Worm (Caenorhabditis elegans) whole organism, L3 larva: ENCODE data around the gene Y67D8C.6.

ENCODE experiments used
- ZK546.5 ChIP-seq: sonication (generic microtip); optimal IDR thresholded peaks from 2 replicates; lab custom pipeline; 2017; ENCODE audit warnings: missing biosample characterization, missing genetic modification characterization
- aly-2 ChIP-seq: fragments of 150-350 bp; optimal IDR thresholded peaks from 2 replicates; lab custom pipeline; 2014; ENCODE audit warnings: missing biosample characterization, missing genetic modification characterization
- ama-1 ChIP-seq: fragments of 150-350 bp; optimal IDR thresholded peaks from 2 replicates; lab custom pipeline; 2018
- ceh-28 ChIP-seq: fragments of 150-350 bp; optimal IDR thresholded peaks from 2 replicates; lab custom pipeline; 2014; ENCODE audit warnings: missing biosample characterization, missing genetic modification reagents, missing genetic modification characterization
- ceh-82 ChIP-seq: fragments of 150-350 bp; optimal IDR thresholded peaks from 2 replicates; lab custom pipeline; 2014; ENCODE audit warnings: missing biosample characterization, missing genetic modification characterization
- ceh-9 ChIP-seq: sonication (generic microtip); optimal IDR thresholded peaks from 2 replicates; lab custom pipeline; 2018; ENCODE audit warnings: missing biosample characterization, missing genetic modification characterization
- daf-12 ChIP-seq: fragments of 150-350 bp; optimal IDR thresholded peaks from 2 replicates; lab custom pipeline; 2014; ENCODE audit warnings: missing biosample characterization, missing genetic modification reagents, missing genetic modification characterization
- egl-5 ChIP-seq: fragments of 150-350 bp; optimal IDR thresholded peaks from 2 replicates; lab custom pipeline; 2017; ENCODE audit warnings: missing biosample characterization, missing genetic modification reagents, missing genetic modification characterization, inconsistent platforms
- elt-1 ChIP-seq: fragments of 150-350 bp; optimal IDR thresholded peaks from 2 replicates; lab custom pipeline; 2014; ENCODE audit warnings: missing biosample characterization, missing genetic modification characterization
- elt-2 ChIP-seq: sonication (generic microtip); optimal IDR thresholded peaks from 2 replicates; lab custom pipeline; 2016; ENCODE audit warnings: missing genetic modification reagents, mild to moderate bottlenecking, missing genetic modification characterization, missing compliant biosample characterization
- fkh-10 ChIP-seq: sonication (generic microtip); optimal IDR thresholded peaks from 2 replicates; lab custom pipeline; 2017; ENCODE audit warnings: missing biosample characterization, missing genetic modification reagents, missing genetic modification characterization
- fkh-2 ChIP-seq: fragments of 150-350 bp; optimal IDR thresholded peaks from 2 replicates; lab custom pipeline; 2014; ENCODE audit warnings: missing biosample characterization, missing genetic modification reagents, missing genetic modification characterization
- fos-1 ChIP-seq: fragments of 150-350 bp; optimal IDR thresholded peaks from 2 replicates; lab custom pipeline; 2014; ENCODE audit warnings: missing biosample characterization, missing genetic modification characterization
- jun-1 ChIP-seq: fragments of 150-350 bp; optimal IDR thresholded peaks from 2 replicates; lab custom pipeline; 2014; ENCODE audit warnings: missing biosample characterization, missing genetic modification reagents, missing genetic modification characterization
- lin-15B ChIP-seq: fragments of 150-350 bp; optimal IDR thresholded peaks from 2 replicates; lab custom pipeline; 2014; ENCODE audit warnings: missing biosample characterization, missing genetic modification characterization
- lin-39 ChIP-seq: fragments of 150-350 bp; optimal IDR thresholded peaks from 2 replicates; lab custom pipeline; 2018; ENCODE audit warnings: missing biosample characterization, missing genetic modification reagents, missing genetic modification characterization
- mml-1 ChIP-seq: fragments of 150-350 bp; sonication (generic microtip); optimal IDR thresholded peaks from 3 replicates; lab custom pipeline; 2014; ENCODE audit warnings: missing biosample characterization, missing genetic modification characterization
- nfya-1 ChIP-seq: sonication (generic microtip); optimal IDR thresholded peaks from 2 replicates; lab custom pipeline; 2017; ENCODE audit warnings: missing genetic modification characterization, mild to moderate bottlenecking, missing compliant biosample characterization, antibody characterized with exemption, moderate library complexity; ENCODE audit not compliant: insufficient read depth
- nhr-11 ChIP-seq: fragments of 150-350 bp; optimal IDR thresholded peaks from 2 replicates; lab custom pipeline; 2014; ENCODE audit warnings: missing biosample characterization, missing genetic modification characterization
- nhr-12 ChIP-seq: fragments of 150-350 bp; optimal IDR thresholded peaks from 2 replicates; lab custom pipeline; 2014; ENCODE audit warnings: missing biosample characterization, missing genetic modification characterization
- nhr-23 ChIP-seq: fragments of 150-350 bp; optimal IDR thresholded peaks from 2 replicates; lab custom pipeline; 2014; ENCODE audit warnings: missing biosample characterization, missing genetic modification reagents, missing genetic modification characterization
- nhr-237 ChIP-seq: fragments of 150-350 bp; optimal IDR thresholded peaks from 2 replicates; lab custom pipeline; 2014; ENCODE audit warnings: missing biosample characterization, missing genetic modification characterization
- nhr-25 ChIP-seq: sonication (generic microtip); optimal IDR thresholded peaks from 2 replicates; lab custom pipeline; 2017; ENCODE audit warnings: missing biosample characterization, missing genetic modification characterization
- nhr-28 ChIP-seq: fragments of 150-350 bp; optimal IDR thresholded peaks from 2 replicates; lab custom pipeline; 2014; ENCODE audit warnings: missing biosample characterization, missing genetic modification characterization
- nhr-67 ChIP-seq: fragments of 150-350 bp; optimal IDR thresholded peaks from 2 replicates; lab custom pipeline; 2014; ENCODE audit warnings: missing biosample characterization, missing genetic modification characterization
- nhr-76 ChIP-seq: fragments of 150-350 bp; sonication (generic microtip); optimal IDR thresholded peaks from 5 replicates; lab custom pipeline; 2014; ENCODE audit warnings: missing biosample characterization, missing genetic modification characterization
- nhr-77 ChIP-seq: fragments of 150-350 bp; optimal IDR thresholded peaks from 2 replicates; lab custom pipeline; 2014; ENCODE audit warnings: missing biosample characterization, missing genetic modification characterization
- pqm-1 ChIP-seq: fragments of 150-350 bp; optimal IDR thresholded peaks from 2 replicates; lab custom pipeline; 2017; ENCODE audit warnings: missing biosample characterization, missing genetic modification characterization, inconsistent platforms
- skn-1 ChIP-seq: fragments of 150-350 bp; optimal IDR thresholded peaks from 2 replicates; lab custom pipeline; 2014; ENCODE audit warnings: missing biosample characterization, missing genetic modification characterization
- unc-62 ChIP-seq: fragments of 150-350 bp; sonication (generic microtip); optimal IDR thresholded peaks from 4 replicates; lab custom pipeline; 2014; ENCODE audit warnings: missing biosample characterization, missing genetic modification reagents, missing genetic modification characterization
- zag-1 ChIP-seq: fragments of 150-350 bp; optimal IDR thresholded peaks from 2 replicates; lab custom pipeline; 2014; ENCODE audit warnings: missing biosample characterization, missing genetic modification characterization
- ztf-11 ChIP-seq: fragments of 150-350 bp; optimal IDR thresholded peaks from 2 replicates; lab custom pipeline; 2014; ENCODE audit warnings: missing biosample characterization, missing genetic modification characterization
- ztf-4 ChIP-seq: fragments of 150-350 bp; optimal IDR thresholded peaks from 2 replicates; lab custom pipeline; 2014; ENCODE audit warnings: missing biosample characterization, missing genetic modification characterization

Gene Y67D8C.6

ce11 chrIV:3025874-3026609 is 37.1 kb downstream of the Y67D8C.6 start:
- TF ChIP-seq nhr-11 (tag; lab: Kevin White, UChicago) (peak; percentile 44), egl-5 (tag; lab: Kevin White, UChicago) (peak; percentile 22), jun-1 (tag; lab: Kevin White, UChicago) (no peak), lin-15B (tag; lab: Kevin White, UChicago) (no peak), lin-39 (tag; lab: Kevin White, UChicago) (peak; percentile 9), ceh-28 (peak; percentile 62), elt-2 (tag; lab: Kevin White, UChicago) (no peak), nfya-1 (tag; lab: Kevin White, UChicago) (peak; percentile 14)

- TF ChIP-seq ztf-11 (tag; lab: Kevin White, UChicago): no peak
- no peak for TF ChIP-seq ceh-9 (tag; lab: Kevin White, UChicago)
- no peak for TF ChIP-seq jun-1 (tag; lab: Kevin White, UChicago)
- TF ChIP-seq pqm-1 (tag; lab: Kevin White, UChicago): no peak
- no peak for TF ChIP-seq ama-1 (lab: Kevin White, UChicago)
- TF ChIP-seq nhr-237: no peak
- no peak for TF ChIP-seq ceh-82
- no peak for TF ChIP-seq ztf-4 (tag; lab: Kevin White, UChicago)
- TF ChIP-seq ceh-28: no peak
- TF ChIP-seq skn-1 (tag; lab: Kevin White, UChicago): no peak
- TF ChIP-seq ZK546.5 (tag; lab: Kevin White, UChicago): no peak
- TF ChIP-seq fkh-2: no peak
- no peak for TF ChIP-seq nhr-28 (tag; lab: Kevin White, UChicago)
- TF ChIP-seq elt-2 (tag; lab: Kevin White, UChicago): no peak
- no peak for TF ChIP-seq lin-39 (tag; lab: Kevin White, UChicago)
- TF ChIP-seq zag-1 (tag; lab: Kevin White, UChicago): no peak
Observed at ce11 chrIV:3019438-3019837, 43.8 kb downstream of the Y67D8C.6 start, which contains the start of gene lin-22. Gene lin-22 (plus strand): TSS chrIV:3019738.

DNA sequence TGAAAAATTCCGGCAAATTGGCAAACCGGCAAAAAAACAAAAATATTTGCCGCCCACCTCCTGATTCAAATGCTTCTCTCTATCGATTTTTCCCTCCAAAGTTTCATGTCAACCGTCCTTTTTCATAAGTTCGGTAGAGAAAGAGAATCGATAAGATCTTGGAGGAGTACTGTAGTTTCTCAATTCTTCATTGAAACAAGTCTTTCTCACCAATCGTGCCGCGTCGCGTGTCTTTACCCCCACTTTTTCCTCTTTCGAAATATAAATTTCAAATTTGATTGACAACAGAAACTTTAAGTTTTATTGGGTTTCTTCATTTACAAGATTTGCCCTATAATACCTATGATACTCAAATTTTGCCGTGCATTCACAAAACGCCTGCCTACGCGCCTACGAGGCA is 44.6 kb downstream of the Y67D8C.6 start:
- no peak for TF ChIP-seq fos-1 (tag; lab: Kevin White, UChicago)
- TF ChIP-seq fkh-10: no peak
- TF ChIP-seq ceh-28: peak; percentile 4
- peak; percentile 62 for TF ChIP-seq nfya-1 (tag; lab: Kevin White, UChicago)
- no peak for TF ChIP-seq aly-2 (tag; lab: Kevin White, UChicago)
- peak; percentile 3 for TF ChIP-seq nhr-25 (tag; lab: Kevin White, UChicago)

DNA sequence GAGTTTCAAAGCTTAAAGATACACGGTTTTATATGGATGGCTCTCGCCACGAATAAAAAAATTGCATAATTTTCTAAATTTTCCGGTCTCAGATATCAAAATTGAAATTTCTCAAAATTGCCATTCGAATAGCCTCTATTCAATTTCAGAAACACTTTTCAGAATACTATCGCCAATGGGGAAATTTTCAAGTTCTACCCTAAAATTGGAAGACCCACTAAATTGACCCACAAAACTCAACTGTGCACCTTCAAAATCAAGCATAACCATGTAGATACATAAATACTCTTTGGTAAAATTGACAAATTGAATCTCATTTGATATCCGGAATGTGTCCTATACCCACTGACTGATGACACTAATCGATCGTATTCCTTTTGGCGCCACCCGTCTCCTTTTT is 47.0 kb downstream of the Y67D8C.6 start:
- TF ChIP-seq nfya-1 (tag; lab: Kevin White, UChicago): no peak
- no peak for TF ChIP-seq nhr-12
- TF ChIP-seq nhr-67 (tag; lab: Kevin White, UChicago): no peak
- no peak for TF ChIP-seq nhr-76 (tag; lab: Kevin White, UChicago)
- TF ChIP-seq aly-2 (tag; lab: Kevin White, UChicago): no peak
- no peak for TF ChIP-seq fkh-10
- no peak for TF ChIP-seq zag-1 (tag; lab: Kevin White, UChicago)
- no peak for TF ChIP-seq nhr-77 (tag; lab: Kevin White, UChicago)
- TF ChIP-seq daf-12 (tag; lab: Kevin White, UChicago): no peak
- TF ChIP-seq mml-1 (tag; lab: Kevin White, UChicago): no peak
- no peak for TF ChIP-seq nhr-23
- no peak for TF ChIP-seq lin-15B (tag; lab: Kevin White, UChicago)
- no peak for TF ChIP-seq pqm-1 (tag; lab: Kevin White, UChicago)
- no peak for TF ChIP-seq ama-1 (lab: Kevin White, UChicago)

- TF ChIP-seq elt-1 (tag; lab: Kevin White, UChicago): peak; percentile 87
- peak; percentile 50 for TF ChIP-seq nhr-23
- no peak for TF ChIP-seq nhr-12
- peak; percentile 49 for TF ChIP-seq unc-62 (GFP tag; lab: Kevin White, UChicago)
- peak; percentile 71 for TF ChIP-seq nhr-25 (tag; lab: Kevin White, UChicago)
- peak; percentile 10 for TF ChIP-seq lin-39 (tag; lab: Kevin White, UChicago)
- no peak for TF ChIP-seq nfya-1 (tag; lab: Kevin White, UChicago)
Observed at ce11 chrIV:3014610-3015009, 48.6 kb downstream of the Y67D8C.6 start.
